Fruit fly (Drosophila melanogaster): ENCODE measurements around the gene CG7083.
A peak's percentile ranks its signal among the peaks of the same experiment; 100 is the strongest.

Gene CG7083

dm6 chr3L:8315141-8315816 is 25.3 kb upstream of the CG7083 start, which contains the start of gene Cpsf6 (continued):
- peak; percentile 76 for TF ChIP-seq CG17328 (GFP tag; IDR thresholded peaks at IDR 0.05)
- TF ChIP-seq CG8388 (GFP tag; optimal IDR thresholded peaks at IDR 0.05) = peak; percentile 59
- TF ChIP-seq aop (GFP tag; IDR thresholded peaks at IDR 0.05) = no peak
- peak; percentile 43; the same call in 1 of the 3 replicates for TF ChIP-seq ken (GFP tag; IDR thresholded peaks at IDR 0.05)
- no peak for TF ChIP-seq Gsc (GFP tag; IDR thresholded peaks at IDR 0.05)
- TF ChIP-seq dysf (GFP tag; IDR thresholded peaks at IDR 0.05) = peak; percentile 71; the same call in 2 of the 3 replicates
- no peak for TF ChIP-seq odd (GFP tag; optimal IDR thresholded peaks at IDR 0.05)
- TF ChIP-seq CG3065 (GFP tag; optimal IDR thresholded peaks at IDR 0.05) = peak; percentile 1
- peak; percentile 62 for TF ChIP-seq fd3F (GFP tag; optimal IDR thresholded peaks at IDR 0.05)
- TF ChIP-seq CG10543 (GFP tag; optimal IDR thresholded peaks at IDR 0.05) = peak; percentile 28
- TF ChIP-seq Elba2 (GFP tag; optimal IDR thresholded peaks at IDR 0.05) = peak; percentile 16
- no peak for TF ChIP-seq CG6791 (GFP tag; IDR thresholded peaks at IDR 0.05; ENCODE audit: partially characterized antibody)
- peak; percentile 42 for TF ChIP-seq CG7271 (tag; optimal IDR thresholded peaks at IDR 0.05)
- TF ChIP-seq ERR (GFP tag; optimal IDR thresholded peaks at IDR 0.05) = no peak
- no peak for TF ChIP-seq CG3995 (GFP tag; optimal IDR thresholded peaks at IDR 0.05)
- peak; percentile 58 for TF ChIP-seq HLH3B (GFP tag; IDR thresholded peaks at IDR 0.05)
- no peak for TF ChIP-seq CG17612 (GFP tag; IDR thresholded peaks at IDR 0.05)
- TF ChIP-seq Fer2 (tag; optimal IDR thresholded peaks at IDR 0.05) = peak; percentile 27
- peak; percentile 34; the same call in 1 of the 2 replicates for TF ChIP-seq MBD-R2 (GFP tag; IDR thresholded peaks at IDR 0.05)
- no peak for TF ChIP-seq Trl (optimal IDR thresholded peaks at IDR 0.05)
- peak; percentile 43 for TF ChIP-seq Trl (GFP tag; optimal IDR thresholded peaks at IDR 0.05)
- TF ChIP-seq CG18599 (GFP tag; optimal IDR thresholded peaks at IDR 0.05) = peak; percentile 38
- TF ChIP-seq CG13624 (GFP tag; optimal IDR thresholded peaks at IDR 0.05) = no peak
- peak; percentile 90 for TF ChIP-seq MESR4 (GFP tag; optimal IDR thresholded peaks at IDR 0.05)
- no peak for TF ChIP-seq disco-r (GFP tag; optimal IDR thresholded peaks at IDR 0.05)
- TF ChIP-seq croc (GFP tag; conservative IDR thresholded peaks at IDR 0.05) = peak; percentile 34; the same call in 1 of the 3 replicates
- TF ChIP-seq fd64A (GFP tag; optimal IDR thresholded peaks at IDR 0.05) = no peak
- peak; percentile 87 for TF ChIP-seq CG14710 (tag; optimal IDR thresholded peaks at IDR 0.05)
- TF ChIP-seq CG10462 (GFP tag; optimal IDR thresholded peaks at IDR 0.05) = peak; percentile 42
- TF ChIP-seq CG13123 (GFP tag; optimal IDR thresholded peaks at IDR 0.05) = no peak
- TF ChIP-seq CG18764 (GFP tag; optimal IDR thresholded peaks at IDR 0.05) = peak; percentile 37
- peak; percentile 98 for TF ChIP-seq phol (tag; optimal IDR thresholded peaks at IDR 0.05)
- peak; percentile 6 for TF ChIP-seq CG33213 (GFP tag; optimal IDR thresholded peaks at IDR 0.05)
- peak; percentile 20 for TF ChIP-seq tio (GFP tag; optimal IDR thresholded peaks at IDR 0.05)
- peak; percentile 79 for TF ChIP-seq gfzf (GFP tag; optimal IDR thresholded peaks at IDR 0.05)
- peak; percentile 61 for TF ChIP-seq Hsf (GFP tag; optimal IDR thresholded peaks at IDR 0.05)
- TF ChIP-seq CG11085 (GFP tag; IDR thresholded peaks at IDR 0.05) = no peak
- 0 out of 3 replicates have a peak, but pooled peaks have one; percentile 2 for TF ChIP-seq sr (GFP tag; IDR thresholded peaks at IDR 0.05)
- 0 out of 4 replicates have a peak, but pooled peaks have one; percentile 46 for TF ChIP-seq Dll (GFP tag; IDR thresholded peaks at IDR 0.05; ENCODE audit: partially characterized antibody)
- TF ChIP-seq Poxn (GFP tag; IDR thresholded peaks at IDR 0.05) = no peak

DNA sequence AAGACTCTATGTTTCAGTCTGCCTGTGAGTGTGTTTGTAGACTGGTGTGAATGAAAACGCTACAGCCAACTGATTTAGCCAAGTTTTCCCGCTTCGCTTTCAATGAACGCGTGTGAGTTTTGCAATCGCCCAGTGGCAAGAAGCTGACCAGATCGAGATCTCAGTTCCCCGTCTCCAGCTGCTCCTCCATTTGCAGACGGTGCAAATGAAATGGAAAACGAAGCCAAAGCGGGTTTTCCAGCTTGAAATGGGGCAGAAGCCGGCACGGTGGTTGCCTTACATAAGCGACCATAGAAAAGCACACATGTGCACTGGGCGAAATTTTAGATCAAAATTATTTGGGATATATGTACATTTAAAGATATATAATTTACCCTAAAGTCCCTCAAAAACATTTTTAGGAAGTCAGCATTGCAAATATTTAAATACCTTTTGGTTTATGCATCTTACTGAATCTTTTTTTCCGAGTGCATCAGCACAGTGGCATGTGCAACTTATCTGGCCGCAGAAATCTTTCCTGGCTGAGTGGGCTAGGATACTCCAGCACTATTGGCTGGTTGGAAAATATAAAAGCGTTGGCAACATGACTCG is 21.6 kb upstream of the CG7083 start, which contains the start of gene CG43059:
TSS of gene CG43059 (minus strand) at position 51 of the 591 bp plus-strand sequence.
- peak; percentile 35 for TF ChIP-seq CG11504 (tag; optimal IDR thresholded peaks at IDR 0.05)
- TF ChIP-seq Awh (GFP tag; IDR thresholded peaks at IDR 0.05) = 0 out of 2 replicates have a peak, but pooled peaks have one; percentile 29
- no peak for TF ChIP-seq ftz-f1 (GFP tag; optimal IDR thresholded peaks at IDR 0.05)
- TF ChIP-seq Poxn (GFP tag; IDR thresholded peaks at IDR 0.05) = no peak
- no peak for TF ChIP-seq CG30403 (GFP tag; optimal IDR thresholded peaks at IDR 0.05)
- no peak for TF ChIP-seq peb (GFP tag; IDR thresholded peaks at IDR 0.05)
- no peak for TF ChIP-seq CG9876 (GFP tag; optimal IDR thresholded peaks at IDR 0.05)
- TF ChIP-seq Xrp1 (GFP tag; IDR thresholded peaks at IDR 0.05) = peak; percentile 20; the same call in 1 of the 2 replicates
- TF ChIP-seq wor (GFP tag; IDR thresholded peaks at IDR 0.05) = no peak
- TF ChIP-seq phol (tag; optimal IDR thresholded peaks at IDR 0.05) = peak; percentile 21
- TF ChIP-seq Ets65A (GFP tag) = peak; percentile 38
- TF ChIP-seq tap (tag; optimal IDR thresholded peaks at IDR 0.05) = no peak
- TF ChIP-seq Hr51 (GFP tag; optimal IDR thresholded peaks at IDR 0.05) = peak in 1 of 2 experiments; percentile 28

All from whole organism, embryonic.